Worm (Caenorhabditis elegans) whole organism, midembryonic: ENCODE data around the gene tsp-17.

Source experiments
- T22C8.4 ChIP-seq: fragments of 200-800 bp; sonication (Bioruptor generic); IDR thresholded peaks from 2 replicates; pipeline ENCODE4 v1.3.6; 2022; ENCODE audit warnings: missing genetic modification characterization, missing compliant biosample characterization
- cog-1 ChIP-seq: sonication (generic microtip); optimal IDR thresholded peaks from 2 replicates; lab custom pipeline; 2016; ENCODE audit warnings: missing genetic modification characterization, missing compliant biosample characterization
- flt-1 ChIP-seq: fragments of 200-800 bp; sonication (Bioruptor generic); IDR thresholded peaks from 2 replicates; pipeline ENCODE4 v1.3.6; 2022; ENCODE audit warnings: missing genetic modification characterization, missing compliant biosample characterization
- klf-2 ChIP-seq: fragments of 200-800 bp; sonication (Bioruptor generic); conservative IDR thresholded peaks from 2 replicates; pipeline ENCODE4 v1.3.6; 2022; ENCODE audit warnings: missing genetic modification reagents, missing genetic modification characterization, missing compliant biosample characterization
- med-1 ChIP-seq: sonication (generic microtip); optimal IDR thresholded peaks from 2 replicates; lab custom pipeline; 2017; ENCODE audit warnings: missing genetic modification characterization, mild to moderate bottlenecking, missing compliant biosample characterization, antibody characterized with exemption, missing genetic modification reagents; ENCODE audit not compliant: insufficient read depth
- ref-1 ChIP-seq: fragments of 200-800 bp; sonication (Bioruptor generic); conservative IDR thresholded peaks from 2 replicates; pipeline ENCODE4 v1.3.6; 2022; ENCODE audit warnings: missing genetic modification reagents, missing genetic modification characterization, missing compliant biosample characterization
- tab-1 ChIP-seq: fragments of 200-800 bp; sonication (Bioruptor generic); IDR thresholded peaks from 2 replicates; pipeline ENCODE4 v1.3.6; 2022; ENCODE audit warnings: missing genetic modification characterization, missing compliant biosample characterization
- ztf-23 ChIP-seq: fragments of 200-800 bp; sonication (Bioruptor generic); IDR thresholded peaks from 2 replicates; pipeline ENCODE4 v1.3.6; 2022; ENCODE audit warnings: missing genetic modification reagents, missing genetic modification characterization, missing compliant biosample characterization
- ztf-29 ChIP-seq: fragments of 200-800 bp; sonication (Bioruptor generic); IDR thresholded peaks from 2 replicates; pipeline ENCODE4 v1.3.6; 2022; ENCODE audit warnings: missing genetic modification reagents, missing genetic modification characterization, missing compliant biosample characterization

Gene tsp-17

DNA sequence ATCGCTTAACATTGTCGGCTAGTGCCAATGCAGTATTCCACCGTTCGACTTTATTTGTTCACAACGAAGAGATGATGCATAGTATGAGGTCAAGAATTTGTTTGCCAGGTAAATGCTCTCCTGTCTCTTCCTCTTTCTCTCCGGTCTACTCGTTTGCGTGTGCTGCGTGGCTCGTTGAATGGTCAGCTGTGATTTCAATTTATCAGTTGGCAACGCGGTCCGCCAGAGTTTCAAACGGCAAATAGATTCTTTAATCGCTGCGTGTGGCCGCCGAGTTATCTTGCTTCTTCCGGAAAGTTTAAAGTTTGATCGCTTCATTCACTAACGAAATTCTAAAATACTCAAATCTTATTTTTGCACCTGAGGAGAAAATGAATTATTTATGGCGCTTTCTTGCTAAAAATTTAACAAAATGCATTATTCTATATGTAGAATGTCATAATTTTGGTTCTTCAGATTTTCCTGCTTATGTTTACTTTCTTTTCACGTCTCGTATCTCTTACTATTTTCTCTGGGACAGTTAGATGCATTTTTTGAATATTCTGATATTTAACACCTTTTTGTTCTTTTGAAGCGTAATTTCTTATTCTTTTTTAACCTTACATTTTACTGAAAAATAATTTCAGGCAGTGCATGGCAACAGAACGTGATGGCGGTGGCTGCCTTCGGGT, at the start of gene tsp-17:
tsp-17 (plus strand) TSS at position 621 of the 671 bp plus-strand sequence.
- TF ChIP-seq cog-1 (tag; lab: Kevin White, UChicago) (no peak), med-1 (GFP tag; lab: Kevin White, UChicago) (no peak), ref-1 (GFP tag; lab: Robert Waterston, UW) (no peak), T22C8.4 (GFP tag; lab: Robert Waterston, UW) (no peak), ztf-23 (GFP tag; lab: Robert Waterston, UW) (no peak), ztf-29 (GFP tag; lab: Robert Waterston, UW) (no peak), tab-1 (GFP tag; lab: Robert Waterston, UW) (no peak)

DNA sequence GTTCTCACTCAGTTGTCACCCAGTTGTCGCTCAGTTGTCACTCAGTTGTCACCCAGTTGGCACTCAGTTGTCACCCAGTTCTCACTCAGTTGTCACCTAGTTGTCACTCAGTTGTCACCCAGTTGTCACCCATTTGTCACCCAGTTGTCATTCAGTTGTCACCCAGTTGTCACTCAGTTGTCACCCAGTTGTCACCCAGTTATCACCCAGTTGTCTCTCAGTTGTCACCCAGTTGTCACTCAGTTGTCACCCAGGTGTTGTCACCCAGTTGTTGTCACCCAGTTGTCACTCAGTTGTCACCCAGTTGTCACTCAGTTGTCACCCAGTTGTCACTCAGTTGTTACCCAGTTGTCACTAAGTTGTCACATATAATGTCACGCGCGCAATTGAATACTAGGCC, 49.4 kb upstream of the tsp-17 start:
- TF ChIP-seq ztf-23 (GFP tag; lab: Robert Waterston, UW) (peak; percentile 23; the same call in 1 of the 2 replicates), tab-1 (GFP tag; lab: Robert Waterston, UW) (peak; percentile 77), cog-1 (tag; lab: Kevin White, UChicago) (no peak), ztf-29 (GFP tag; lab: Robert Waterston, UW) (peak; percentile 49; the same call in 1 of the 2 replicates), ref-1 (GFP tag; lab: Robert Waterston, UW) (peak; percentile 43; the same call in 1 of the 2 replicates), klf-2 (GFP tag; lab: Robert Waterston, UW) (0 out of 2 replicates have a peak, but pooled peaks have one; percentile 37)

DNA sequence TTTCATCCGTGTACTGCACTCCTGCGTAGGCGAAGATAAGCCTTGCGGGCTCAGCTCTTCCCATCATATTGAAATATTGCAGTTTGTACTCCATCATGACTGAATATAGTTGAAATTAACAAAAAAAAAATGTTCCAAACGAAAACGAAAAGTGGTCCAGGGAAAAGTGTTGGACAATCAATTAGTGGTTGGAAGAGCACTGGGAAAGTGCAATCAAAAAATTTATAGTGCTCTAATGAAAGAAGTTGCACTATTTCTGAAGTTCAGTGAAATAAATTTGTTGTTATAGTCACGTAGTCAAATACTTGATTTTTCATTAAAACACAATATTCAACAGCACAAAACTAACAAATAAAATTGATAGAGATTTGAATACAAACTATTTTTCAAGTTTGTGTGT, 47.3 kb upstream of the tsp-17 start, which contains the start of gene gst-11:
gst-11 (minus strand) TSS at position 101 of the 400 bp plus-strand sequence.
- no peak for TF ChIP-seq flt-1

DNA sequence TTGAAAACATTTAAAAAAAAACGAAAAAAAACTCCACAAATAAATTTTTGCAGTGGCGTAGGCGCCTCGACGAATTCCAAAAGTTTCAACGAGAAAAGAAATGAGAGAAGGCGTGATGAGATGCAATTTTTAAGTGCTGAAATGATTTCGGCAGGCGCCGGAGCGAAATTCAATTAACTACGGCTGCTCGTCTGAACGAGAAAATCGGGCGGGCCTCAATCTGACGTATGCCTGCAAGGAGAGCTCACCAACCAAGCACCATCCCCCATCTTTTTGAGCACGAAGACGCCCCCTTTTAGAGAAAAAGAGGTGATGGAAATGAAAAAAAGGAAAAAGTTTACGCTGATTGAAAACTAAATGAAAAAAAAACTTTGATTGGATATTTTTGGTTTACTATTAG, 46.2 kb upstream of the tsp-17 start:
- no peak for TF ChIP-seq flt-1

DNA sequence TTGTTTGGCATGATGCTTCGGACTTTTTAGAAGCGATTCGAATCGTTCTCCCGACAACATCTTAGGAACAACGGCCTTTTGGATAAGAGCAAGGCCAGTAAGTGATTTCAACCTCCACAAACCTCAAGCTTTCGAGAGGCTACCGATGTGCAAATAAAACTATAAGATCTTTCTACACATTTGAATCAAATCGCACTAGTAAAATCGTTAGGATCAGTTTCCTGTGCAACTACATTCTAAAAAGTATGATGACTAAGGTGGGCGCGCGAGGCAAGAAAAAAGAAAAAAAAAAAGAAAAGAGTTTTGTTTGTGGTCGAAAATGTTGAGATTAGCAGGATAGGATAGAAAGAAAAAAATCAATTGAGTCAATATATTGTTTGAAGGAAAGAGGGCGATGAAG, 36.2 kb upstream of the tsp-17 start, which contains the start of gene tmem-24:
tmem-24 (minus strand) TSS at position 101 of the 400 bp plus-strand sequence.
- no peak for TF ChIP-seq tab-1 (GFP tag; lab: Robert Waterston, UW)
- TF ChIP-seq ztf-23 (GFP tag; lab: Robert Waterston, UW) = no peak
- no peak for TF ChIP-seq ztf-29 (GFP tag; lab: Robert Waterston, UW)
- no peak for TF ChIP-seq klf-2 (GFP tag; lab: Robert Waterston, UW)
- TF ChIP-seq ref-1 (GFP tag; lab: Robert Waterston, UW) = no peak
- TF ChIP-seq flt-1 = no peak
- TF ChIP-seq cog-1 (tag; lab: Kevin White, UChicago) = no peak
- TF ChIP-seq T22C8.4 (GFP tag; lab: Robert Waterston, UW) = no peak
- no peak for TF ChIP-seq med-1 (GFP tag; lab: Kevin White, UChicago)

DNA sequence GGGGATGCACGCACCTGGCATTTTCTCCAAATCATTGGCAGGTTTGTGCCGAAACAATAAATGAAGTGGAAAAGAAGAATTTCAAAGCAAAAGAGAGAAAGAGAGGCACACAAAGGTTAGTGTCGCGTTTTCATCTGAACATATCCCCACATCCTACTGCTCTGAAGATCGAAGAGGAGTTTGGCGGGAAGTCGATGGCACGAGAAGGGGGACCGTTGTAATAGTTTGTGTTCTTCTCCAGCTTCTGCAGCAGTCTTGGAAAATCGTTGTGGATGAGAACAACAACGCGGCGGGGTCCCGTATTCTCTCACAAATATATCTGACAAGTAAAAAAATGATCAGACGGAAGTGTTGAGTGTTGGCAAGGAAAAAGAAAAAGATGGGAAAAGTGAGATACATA, 35.0 kb upstream of the tsp-17 start:
- TF ChIP-seq flt-1 (no peak), tab-1 (GFP tag; lab: Robert Waterston, UW) (no peak)

DNA sequence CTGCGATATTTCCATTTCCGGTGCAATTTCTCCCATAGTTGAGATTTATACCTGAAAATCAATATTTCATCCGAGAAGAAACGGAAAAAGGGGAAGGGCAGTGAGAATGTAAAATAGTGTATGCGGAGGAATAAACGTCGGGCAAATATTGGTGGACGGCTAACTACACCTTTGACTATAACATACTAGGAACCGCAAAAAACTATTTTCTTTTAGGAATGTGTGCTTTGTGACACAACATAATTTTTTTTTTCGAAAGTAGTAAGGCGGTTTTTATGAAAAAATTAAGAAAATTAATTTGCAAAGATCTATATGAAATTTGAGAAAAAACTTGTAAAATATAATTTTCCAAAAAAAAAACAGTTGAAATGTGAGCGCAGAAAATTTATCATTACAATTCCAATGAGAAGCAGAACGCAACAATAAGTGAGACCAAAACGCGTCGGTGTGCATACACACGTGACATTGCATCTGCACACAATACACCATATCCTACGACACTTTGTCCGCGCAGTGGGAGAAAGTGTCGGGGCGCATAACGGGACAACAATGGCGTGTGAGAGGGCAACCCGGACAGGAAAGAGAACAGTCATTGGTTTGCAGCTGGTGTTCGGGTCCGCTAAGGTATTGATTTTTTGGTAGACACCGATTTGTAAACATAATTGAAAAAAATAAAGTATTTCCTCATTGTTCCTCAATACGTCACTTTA, 30.7 kb upstream of the tsp-17 start, which contains the start of the genes sax-1 and R11G1.2:
sax-1 (minus strand) TSS at position 51 of the 710 bp plus-strand sequence.
R11G1.2 (plus strand) TSS at position 515 of the 710 bp plus-strand sequence.
- TF ChIP-seq klf-2 (GFP tag; lab: Robert Waterston, UW) (no peak), T22C8.4 (GFP tag; lab: Robert Waterston, UW) (peak; percentile 38; the same call in 1 of the 2 replicates)

DNA sequence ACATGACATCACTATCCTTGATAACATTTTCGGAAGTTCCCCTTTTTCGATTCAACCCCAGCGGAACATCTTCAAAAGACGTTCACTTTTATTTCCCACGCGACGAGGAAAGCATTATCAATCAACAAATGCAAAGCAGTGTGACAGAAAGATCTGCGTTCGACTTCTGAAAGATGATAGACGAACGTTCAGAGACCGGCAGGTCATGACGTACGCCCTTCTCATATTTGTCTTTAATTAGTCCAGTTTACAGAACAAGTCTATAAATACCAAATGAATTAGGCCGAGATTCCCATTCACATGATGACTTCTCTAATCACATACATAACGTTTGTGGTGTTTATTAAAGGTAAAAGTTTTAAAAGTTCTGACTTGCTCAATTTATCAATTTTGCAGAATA, 26.3 kb upstream of the tsp-17 start, which contains the start of gene R11G1.11:
R11G1.11 (plus strand) TSS at position 301 of the 400 bp plus-strand sequence.
- TF ChIP-seq flt-1 (no peak), T22C8.4 (GFP tag; lab: Robert Waterston, UW) (no peak), ztf-23 (GFP tag; lab: Robert Waterston, UW) (no peak), med-1 (GFP tag; lab: Kevin White, UChicago) (no peak), ztf-29 (GFP tag; lab: Robert Waterston, UW) (no peak), tab-1 (GFP tag; lab: Robert Waterston, UW) (no peak), ref-1 (GFP tag; lab: Robert Waterston, UW) (no peak), cog-1 (tag; lab: Kevin White, UChicago) (no peak), klf-2 (GFP tag; lab: Robert Waterston, UW) (no peak)

DNA sequence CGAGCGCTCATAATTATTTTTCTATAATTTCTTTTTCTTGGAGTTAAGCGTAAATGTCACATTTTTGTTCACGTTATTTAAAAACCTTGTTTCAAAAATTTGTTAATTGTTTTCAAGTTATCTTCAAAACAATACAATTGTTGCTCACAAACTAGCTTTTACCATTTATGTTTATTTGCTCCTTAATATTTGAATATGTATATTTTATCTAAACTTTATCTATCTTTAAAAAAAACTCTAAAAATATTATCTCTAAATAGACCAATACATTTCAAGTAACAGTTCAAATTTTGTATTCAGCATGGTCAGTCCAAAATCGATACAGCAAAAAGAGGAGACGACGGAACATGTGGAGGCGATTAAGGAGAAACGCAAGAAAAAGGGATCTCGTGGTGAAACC, 25.0 kb upstream of the tsp-17 start, which contains the start of gene R11G1.7:
R11G1.7 (plus strand) TSS at position 301 of the 400 bp plus-strand sequence.
- TF ChIP-seq ref-1 (GFP tag; lab: Robert Waterston, UW) (no peak), klf-2 (GFP tag; lab: Robert Waterston, UW) (no peak), flt-1 (no peak), T22C8.4 (GFP tag; lab: Robert Waterston, UW) (no peak), tab-1 (GFP tag; lab: Robert Waterston, UW) (no peak), cog-1 (tag; lab: Kevin White, UChicago) (no peak), ztf-29 (GFP tag; lab: Robert Waterston, UW) (no peak), ztf-23 (GFP tag; lab: Robert Waterston, UW) (no peak), med-1 (GFP tag; lab: Kevin White, UChicago) (no peak)

DNA sequence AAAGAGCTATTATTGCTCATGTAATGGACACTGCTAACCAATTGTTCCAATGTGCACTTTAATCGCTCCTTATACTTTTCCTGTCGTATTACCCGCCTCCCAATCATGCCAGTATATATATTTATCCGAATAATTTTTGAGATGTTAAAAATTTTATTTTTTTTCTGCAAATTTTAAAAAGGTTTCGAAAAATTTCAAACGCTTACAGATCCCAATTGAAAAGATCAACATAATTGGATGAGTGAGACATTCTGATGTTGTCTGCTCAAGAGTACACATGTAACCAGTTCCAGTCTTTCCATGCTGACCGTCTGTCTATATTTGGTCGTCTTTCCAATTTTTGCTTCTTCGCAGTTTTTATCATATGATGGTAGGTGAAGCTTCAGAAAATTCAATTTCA, 21.8 kb upstream of the tsp-17 start, which contains the start of gene R11G1.1:
R11G1.1 (plus strand) TSS at position 301 of the 400 bp plus-strand sequence.
- TF ChIP-seq tab-1 (GFP tag; lab: Robert Waterston, UW) (no peak), flt-1 (no peak), cog-1 (tag; lab: Kevin White, UChicago) (no peak), klf-2 (GFP tag; lab: Robert Waterston, UW) (no peak)
